Worm (Caenorhabditis elegans) whole organism, L1 larva: ENCODE data around the gene srxa-6.

Experiments
- fos-1 ChIP-seq: fragments of 150-350 bp; optimal IDR thresholded peaks from 2 replicates; lab custom pipeline; 2014; ENCODE audit warnings: missing biosample characterization, missing genetic modification characterization
- lin-39 ChIP-seq: fragments of 150-350 bp; optimal IDR thresholded peaks from 2 replicates; lab custom pipeline; 2014; ENCODE audit warnings: missing biosample characterization, missing genetic modification reagents, missing genetic modification characterization
- nhr-11 ChIP-seq: fragments of 150-350 bp; optimal IDR thresholded peaks from 2 replicates; lab custom pipeline; 2014; ENCODE audit warnings: missing biosample characterization, missing genetic modification characterization
- nhr-76 ChIP-seq: sonication (generic microtip); optimal IDR thresholded peaks from 2 replicates; lab custom pipeline; 2017; ENCODE audit warnings: missing biosample characterization, missing genetic modification characterization
- sptf-1 ChIP-seq: fragments of 150-350 bp; optimal IDR thresholded peaks from 2 replicates; lab custom pipeline; 2014; ENCODE audit warnings: missing biosample characterization, missing genetic modification characterization
- zip-4 ChIP-seq: fragments of 200-800 bp; sonication (Bioruptor generic); optimal IDR thresholded peaks from 2 replicates; lab custom pipeline; 2018; ENCODE audit warnings: mild to moderate bottlenecking, missing genetic modification characterization, moderate library complexity, missing compliant biosample characterization
- ztf-11 ChIP-seq, 2 experiments: sonication (generic microtip); optimal IDR thresholded peaks; 2 replicates each; lab custom pipeline; 2016 to 2017; ENCODE audit warnings: missing genetic modification characterization in 2 of 2, missing biosample characterization in 1 of 2, missing compliant biosample characterization in 1 of 2
- ztf-4 ChIP-seq: fragments of 150-350 bp; optimal IDR thresholded peaks from 2 replicates; lab custom pipeline; 2014; ENCODE audit warnings: missing biosample characterization, missing genetic modification characterization

ce11 chrV:20689481-20690039 is 45.2 kb upstream of the srxa-6 start, which contains the start of gene F53F8.3:
- no peak for TF ChIP-seq nhr-76 (tag; lab: Kevin White, UChicago)
- no peak for TF ChIP-seq nhr-11 (tag; lab: Kevin White, UChicago)
- no peak for TF ChIP-seq fos-1 (tag; lab: Kevin White, UChicago)
- TF ChIP-seq ztf-4 = no peak
- TF ChIP-seq ztf-11 (tag; optimal IDR thresholded peaks at IDR 0.05; lab: Kevin White, UChicago) = no peak
- no peak for TF ChIP-seq zip-4 (GFP tag; lab: Kevin White, UChicago)
- no peak for TF ChIP-seq lin-39
- no peak for TF ChIP-seq sptf-1
